Fruit fly (Drosophila melanogaster) whole organism, wandering third instar larva: ENCODE data around the gene Snap24.

Experiments
- br ChIP-seq: fragments of 200-800 bp; sonication (Bioruptor generic); optimal IDR thresholded peaks from 2 replicates; lab custom pipeline; 2016; ENCODE audit warnings: missing biosample characterization, missing genetic modification characterization
- h ChIP-seq: fragments of 200-800 bp; sonication (Bioruptor generic); optimal IDR thresholded peaks from 3 replicates; lab custom pipeline; 2016; ENCODE audit warnings: missing biosample characterization, mild to moderate bottlenecking, missing genetic modification characterization
- psq ChIP-seq: fragments of 200-800 bp; sonication (Bioruptor generic); optimal IDR thresholded peaks from 3 replicates; lab custom pipeline; 2017; ENCODE audit warnings: missing biosample characterization, mild to moderate bottlenecking, missing genetic modification characterization, moderate library complexity

dm6 chr3R:9747875-9747899 lies 15.3 kb downstream of the Snap24 start, which contains the start of gene PpD3:
- TF ChIP-seq h (no peak), psq (GFP tag; lab: Kevin White, UChicago) (no peak), br (GFP tag; lab: Kevin White, UChicago) (no peak)
